Fruit fly (Drosophila melanogaster) whole organism, prepupa: ENCODE results near the gene CG17329.
A peak's percentile ranks its signal among the peaks of the same experiment; 100 is the strongest.

Source experiments
- Blimp-1 ChIP-seq: fragments of 200-800 bp; sonication (Bioruptor generic); optimal IDR thresholded peaks from 3 replicates; lab custom pipeline; 2017; ENCODE audit warnings: missing biosample characterization, missing genetic modification characterization, mild to moderate bottlenecking, moderate library complexity, missing genetic modification reagents
- CG10631 ChIP-seq: fragments of 200-800 bp; sonication (Bioruptor generic); optimal IDR thresholded peaks from 2 replicates; lab custom pipeline; 2016; ENCODE audit warnings: missing biosample characterization, missing genetic modification characterization
- CG10669 ChIP-seq: fragments of 200-800 bp; sonication (Bioruptor generic); optimal IDR thresholded peaks from 3 replicates; lab custom pipeline; 2018; ENCODE audit warnings: missing biosample characterization, mild to moderate bottlenecking, missing genetic modification characterization, moderate library complexity
- CG11294 ChIP-seq: fragments of 200-800 bp; sonication (Bioruptor generic); IDR thresholded peaks from 2 replicates; pipeline ENCODE4 v1.3.6; 2022; ENCODE audit warnings: missing biosample characterization, missing genetic modification characterization
- CG11762 ChIP-seq: fragments of 200-800 bp; sonication (Bioruptor generic); optimal IDR thresholded peaks from 3 replicates; lab custom pipeline; 2016; ENCODE audit warnings: missing biosample characterization, missing genetic modification characterization; ENCODE audit not compliant: insufficient read depth
- CG11902 ChIP-seq: fragments of 200-800 bp; sonication (Bioruptor generic); optimal IDR thresholded peaks from 3 replicates; lab custom pipeline; 2016; ENCODE audit warnings: missing biosample characterization, missing genetic modification characterization
- CG1621 ChIP-seq: fragments of 200-800 bp; sonication (Bioruptor generic); optimal IDR thresholded peaks from 3 replicates; lab custom pipeline; 2018; ENCODE audit warnings: missing biosample characterization, mild to moderate bottlenecking, missing genetic modification characterization
- CG16779 ChIP-seq: fragments of 200-800 bp; sonication (Bioruptor generic); optimal IDR thresholded peaks from 3 replicates; lab custom pipeline; 2017; ENCODE audit warnings: missing biosample characterization, mild to moderate bottlenecking, missing genetic modification characterization
- CG3032 ChIP-seq: fragments of 200-800 bp; optimal IDR thresholded peaks from 2 replicates; lab custom pipeline; 2019; ENCODE audit warnings: missing biosample characterization, mild to moderate bottlenecking, missing genetic modification characterization, moderate library complexity
- CG31627 ChIP-seq: fragments of 200-800 bp; sonication (Bioruptor generic); optimal IDR thresholded peaks from 3 replicates; lab custom pipeline; 2016; ENCODE audit warnings: missing biosample characterization, missing genetic modification characterization
- CG32006 ChIP-seq: fragments of 200-800 bp; sonication (Bioruptor generic); optimal IDR thresholded peaks from 3 replicates; lab custom pipeline; 2017; ENCODE audit warnings: missing biosample characterization, mild to moderate bottlenecking, missing genetic modification characterization
- CG34406 ChIP-seq: fragments of 200-800 bp; sonication (Bioruptor generic); optimal IDR thresholded peaks from 3 replicates; lab custom pipeline; 2016; ENCODE audit warnings: missing biosample characterization, missing genetic modification characterization
- CG3919 ChIP-seq: fragments of 200-800 bp; sonication (Bioruptor generic); optimal IDR thresholded peaks from 3 replicates; lab custom pipeline; 2016; ENCODE audit warnings: missing biosample characterization, missing genetic modification characterization
- CG4318 ChIP-seq: fragments of 200-800 bp; sonication (Bioruptor generic); optimal IDR thresholded peaks from 3 replicates; lab custom pipeline; 2017; ENCODE audit warnings: missing biosample characterization, mild to moderate bottlenecking, missing genetic modification characterization
- CG6163 ChIP-seq: fragments of 200-800 bp; sonication (Bioruptor generic); IDR thresholded peaks from 3 replicates; pipeline ENCODE4 v1.3.6; 2022; ENCODE audit warnings: missing biosample characterization, missing genetic modification characterization
- CG6276 ChIP-seq: fragments of 200-800 bp; sonication (Bioruptor generic); optimal IDR thresholded peaks from 2 replicates; lab custom pipeline; 2017; ENCODE audit warnings: missing biosample characterization, mild to moderate bottlenecking, missing genetic modification characterization
- CG6792 ChIP-seq: fragments of 200-800 bp; sonication (Bioruptor generic); optimal IDR thresholded peaks from 3 replicates; lab custom pipeline; 2016; ENCODE audit warnings: missing biosample characterization, missing genetic modification characterization
- CG6808 ChIP-seq: fragments of 200-800 bp; sonication (Bioruptor generic); optimal IDR thresholded peaks from 3 replicates; lab custom pipeline; 2017; ENCODE audit warnings: missing biosample characterization, missing genetic modification characterization, mild to moderate bottlenecking, moderate library complexity, missing genetic modification reagents
- CG6854 ChIP-seq: fragments of 200-800 bp; sonication (Bioruptor generic); optimal IDR thresholded peaks from 2 replicates; lab custom pipeline; 2017; ENCODE audit warnings: missing biosample characterization, mild to moderate bottlenecking, missing genetic modification characterization
- CG7368 ChIP-seq: fragments of 200-800 bp; sonication (Bioruptor generic); optimal IDR thresholded peaks from 3 replicates; lab custom pipeline; 2016; ENCODE audit warnings: missing biosample characterization, missing genetic modification characterization
- CG8119 ChIP-seq: fragments of 200-800 bp; sonication (Bioruptor generic); IDR thresholded peaks from 3 replicates; pipeline ENCODE4 v1.3.6; 2022; ENCODE audit warnings: missing biosample characterization, missing genetic modification characterization
- Eip78C ChIP-seq: fragments of 200-800 bp; sonication (Bioruptor generic); peaks from one replicate; lab custom pipeline; 2016; ENCODE audit warnings: missing biosample characterization, missing genetic modification characterization
- Eip93F ChIP-seq: fragments of 200-800 bp; sonication (Bioruptor generic); optimal IDR thresholded peaks from 2 replicates; lab custom pipeline; 2016; ENCODE audit warnings: missing biosample characterization, mild to moderate bottlenecking, missing genetic modification characterization
- Ets96B ChIP-seq: fragments of 200-800 bp; optimal IDR thresholded peaks from 2 replicates; lab custom pipeline; 2019; ENCODE audit warnings: missing biosample characterization, mild to moderate bottlenecking, missing genetic modification characterization, moderate library complexity
- Sox14 ChIP-seq: fragments of 200-800 bp; sonication (Bioruptor generic); optimal IDR thresholded peaks from 3 replicates; lab custom pipeline; 2016; ENCODE audit warnings: missing biosample characterization, missing genetic modification characterization
- achi ChIP-seq: fragments of 200-800 bp; sonication (Bioruptor generic); optimal IDR thresholded peaks from 3 replicates; lab custom pipeline; 2016; ENCODE audit warnings: missing biosample characterization, missing genetic modification characterization
- cyc ChIP-seq: fragments of 200-800 bp; sonication (Bioruptor generic); optimal IDR thresholded peaks from 3 replicates; lab custom pipeline; 2016; ENCODE audit warnings: missing biosample characterization, missing genetic modification characterization
- dsx ChIP-seq: fragments of 200-800 bp; optimal IDR thresholded peaks from 3 replicates; lab custom pipeline; 2019; ENCODE audit warnings: missing biosample characterization, mild to moderate bottlenecking, missing genetic modification characterization, moderate library complexity; ENCODE audit not compliant: poor library complexity, severe bottlenecking
- eg ChIP-seq: fragments of 200-800 bp; sonication (Bioruptor generic); IDR thresholded peaks from 3 replicates; pipeline ENCODE4 v1.3.6; 2022; ENCODE audit warnings: missing biosample characterization, missing genetic modification characterization
- esn ChIP-seq: fragments of 200-800 bp; sonication (Bioruptor generic); optimal IDR thresholded peaks from 2 replicates; lab custom pipeline; 2016; ENCODE audit warnings: missing biosample characterization, mild to moderate bottlenecking, missing genetic modification characterization, moderate library complexity
- fd85E ChIP-seq: fragments of 200-800 bp; sonication (Bioruptor generic); optimal IDR thresholded peaks from 3 replicates; lab custom pipeline; 2016; ENCODE audit warnings: missing biosample characterization, missing genetic modification characterization
- fkh ChIP-seq: fragments of 200-800 bp; sonication (Bioruptor generic); optimal IDR thresholded peaks from 3 replicates; lab custom pipeline; 2017; ENCODE audit warnings: missing biosample characterization, mild to moderate bottlenecking, missing genetic modification characterization, moderate library complexity
- lz ChIP-seq: fragments of 200-800 bp; sonication (Bioruptor generic); optimal IDR thresholded peaks from 3 replicates; lab custom pipeline; 2016; ENCODE audit warnings: missing biosample characterization, missing genetic modification characterization
- net ChIP-seq: fragments of 200-800 bp; sonication (Bioruptor generic); optimal IDR thresholded peaks from 3 replicates; lab custom pipeline; 2016; ENCODE audit warnings: missing biosample characterization, missing genetic modification characterization
- spab ChIP-seq: fragments of 200-800 bp; sonication (Bioruptor generic); optimal IDR thresholded peaks from 2 replicates; lab custom pipeline; 2017; ENCODE audit warnings: missing biosample characterization, mild to moderate bottlenecking, missing genetic modification characterization, missing genetic modification reagents
- ss ChIP-seq, 2 experiments: fragments of 200-800 bp; sonication (Bioruptor generic); optimal IDR thresholded peaks; 2 replicates in 1 of 2; 3 replicates in 1 of 2; lab custom pipeline; 2017 to 2018; ENCODE audit warnings: mild to moderate bottlenecking in 2 of 2, missing biosample characterization in 2 of 2, missing genetic modification characterization in 2 of 2, moderate library complexity in 1 of 2
- vri ChIP-seq: fragments of 200-800 bp; sonication (Bioruptor generic); optimal IDR thresholded peaks from 3 replicates; lab custom pipeline; 2016; ENCODE audit warnings: missing biosample characterization, mild to moderate bottlenecking, missing genetic modification characterization

CG17329 gene

DNA sequence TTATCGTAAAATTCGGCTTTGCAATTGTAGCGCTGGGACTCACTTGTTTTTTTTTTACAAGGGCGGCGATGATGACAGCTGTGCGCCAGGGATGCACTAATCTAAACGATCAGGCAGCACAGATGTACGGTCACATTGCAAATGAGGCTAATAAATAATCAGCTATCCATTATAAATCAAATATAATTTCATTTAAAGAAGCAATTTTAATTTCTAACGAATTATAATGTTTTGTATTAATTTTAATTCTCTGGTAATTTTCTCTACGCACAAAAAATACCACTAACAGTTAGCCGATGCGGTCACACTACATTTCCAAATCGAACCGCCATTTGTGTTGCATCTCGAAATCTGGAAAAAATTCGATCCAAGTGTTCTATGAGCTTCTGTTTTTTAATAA lies 19.6 kb downstream of the CG17329 start, which contains the start of the genes cni and fzy:
TSS of gene cni (minus strand) at position 79 of the 400 bp plus-strand sequence.
TSS of gene fzy (plus strand) at position 309 of the 400 bp plus-strand sequence.
- TF ChIP-seq Ets96B (tag; lab: Kevin White, UChicago) (no peak), CG31627 (GFP tag; lab: Kevin White, UChicago) (peak; percentile 23), fkh (GFP tag; lab: Kevin White, UChicago) (no peak), cyc (GFP tag; lab: Kevin White, UChicago) (peak; percentile 42), lz (GFP tag; lab: Kevin White, UChicago) (peak; percentile 26), CG6276 (GFP tag; lab: Kevin White, UChicago) (no peak), CG34406 (GFP tag; lab: Kevin White, UChicago) (no peak), CG3919 (GFP tag; lab: Kevin White, UChicago) (no peak), achi (GFP tag; lab: Kevin White, UChicago) (peak; percentile 74), CG11294 (GFP tag; lab: Robert Waterston, UW) (no peak), CG32006 (GFP tag; lab: Kevin White, UChicago) (no peak), CG3032 (peak; percentile 23), CG11762 (no peak), dsx (GFP tag; lab: Kevin White, UChicago) (no peak), CG7368 (no peak), Sox14 (GFP tag; lab: Kevin White, UChicago) (peak; percentile 42), CG6792 (GFP tag; lab: Kevin White, UChicago) (no peak), CG4318 (GFP tag; lab: Kevin White, UChicago) (no peak), net (GFP tag; lab: Kevin White, UChicago) (no peak), spab (GFP tag; lab: Kevin White, UChicago) (no peak), Blimp-1 (GFP tag; lab: Kevin White, UChicago) (no peak), Eip93F (GFP tag; lab: Kevin White, UChicago) (peak; percentile 59), esn (peak; percentile 30)

DNA sequence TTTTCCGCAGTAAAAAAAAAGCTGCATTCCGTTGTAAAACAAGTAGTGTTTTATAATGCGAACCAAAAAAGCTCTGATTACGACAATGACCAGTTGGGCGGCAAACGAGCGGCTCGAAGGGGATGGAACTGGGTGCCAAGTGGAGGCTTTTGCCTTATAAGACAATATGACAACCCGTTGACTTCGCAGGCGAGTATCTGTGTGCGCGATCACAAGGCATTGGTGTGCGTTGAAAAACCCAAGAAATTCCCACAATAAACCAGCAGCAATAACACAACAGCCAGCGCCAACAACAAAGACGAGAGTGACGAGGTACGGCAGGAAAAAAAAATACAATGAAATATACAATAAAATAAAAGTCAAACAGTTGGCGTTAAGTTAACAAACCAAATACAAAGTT lies 23.9 kb downstream of the CG17329 start:
- TF ChIP-seq CG11902 (GFP tag; lab: Kevin White, UChicago) (no peak), Eip78C (GFP tag; lab: Kevin White, UChicago) (peak; percentile 60), CG6808 (peak; percentile 65), CG6276 (GFP tag; lab: Kevin White, UChicago) (no peak), ss (GFP tag; optimal IDR thresholded peaks at IDR 0.05; lab: Kevin White, UChicago) (peak in 1 of 2 experiments; percentile 78), CG10631 (GFP tag; lab: Kevin White, UChicago) (no peak), Eip93F (GFP tag; lab: Kevin White, UChicago) (peak; percentile 38), CG16779 (no peak), eg (GFP tag; lab: Robert Waterston, UW) (no peak; the same call in 2 of the 3 replicates), Blimp-1 (GFP tag; lab: Kevin White, UChicago) (no peak), CG3032 (peak; percentile 10), CG6163 (GFP tag; lab: Robert Waterston, UW) (peak; percentile 62), CG8119 (peak; percentile 28; the same call in 2 of the 3 replicates), dsx (GFP tag; lab: Kevin White, UChicago) (peak; percentile 53), CG6854 (GFP tag; lab: Kevin White, UChicago) (no peak), fd85E (GFP tag; lab: Kevin White, UChicago) (no peak), fkh (GFP tag; lab: Kevin White, UChicago) (peak; percentile 62), CG10669 (GFP tag; lab: Kevin White, UChicago) (no peak), Ets96B (tag; lab: Kevin White, UChicago) (peak; percentile 31), CG1621 (tag; lab: Kevin White, UChicago) (no peak), vri (GFP tag; lab: Kevin White, UChicago) (peak; percentile 94), Sox14 (GFP tag; lab: Kevin White, UChicago) (peak; percentile 77)
